Fruit fly (Drosophila melanogaster): ENCODE measurements around the gene CG18749.
A peak's percentile ranks its signal among the peaks of the same experiment; 100 is the strongest.

The CG18749 gene

DNA sequence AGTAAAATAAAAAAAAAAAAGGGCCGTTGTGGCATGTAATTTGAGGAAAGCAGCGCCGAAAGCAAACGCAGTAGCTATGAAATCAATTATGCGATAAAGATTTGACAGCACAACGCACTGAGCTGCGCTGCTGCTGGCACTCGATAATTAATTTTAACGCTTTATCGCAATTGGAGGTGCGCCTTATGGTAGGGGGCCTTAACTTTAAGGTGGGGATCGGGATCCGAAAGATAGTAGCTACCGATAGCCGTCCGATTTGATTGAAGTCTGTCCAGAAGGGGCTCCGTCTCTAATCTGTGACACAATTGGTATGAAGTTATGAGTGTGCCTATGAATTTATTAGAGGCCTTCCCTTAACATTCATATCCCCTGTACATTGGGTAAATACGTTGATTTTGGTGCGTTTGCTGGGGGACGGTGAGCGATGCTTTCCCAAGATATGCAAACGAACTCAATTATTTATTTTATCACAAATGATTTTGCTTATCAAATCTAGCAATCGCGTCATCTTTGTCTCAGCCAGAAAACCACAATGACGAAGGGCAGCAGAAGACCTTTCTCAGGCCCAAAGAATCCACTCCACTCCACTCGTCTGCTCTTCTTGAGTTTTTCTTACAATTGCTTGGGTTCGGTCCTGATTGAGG is 35.4 kb upstream of the CG18749 start:
- TF ChIP-seq CG6792 (GFP tag; optimal IDR thresholded peaks at IDR 0.05) (no peak), vri (GFP tag; optimal IDR thresholded peaks at IDR 0.05) (peak; percentile 95), CG16779 (tag; optimal IDR thresholded peaks at IDR 0.05) (no peak)

DNA sequence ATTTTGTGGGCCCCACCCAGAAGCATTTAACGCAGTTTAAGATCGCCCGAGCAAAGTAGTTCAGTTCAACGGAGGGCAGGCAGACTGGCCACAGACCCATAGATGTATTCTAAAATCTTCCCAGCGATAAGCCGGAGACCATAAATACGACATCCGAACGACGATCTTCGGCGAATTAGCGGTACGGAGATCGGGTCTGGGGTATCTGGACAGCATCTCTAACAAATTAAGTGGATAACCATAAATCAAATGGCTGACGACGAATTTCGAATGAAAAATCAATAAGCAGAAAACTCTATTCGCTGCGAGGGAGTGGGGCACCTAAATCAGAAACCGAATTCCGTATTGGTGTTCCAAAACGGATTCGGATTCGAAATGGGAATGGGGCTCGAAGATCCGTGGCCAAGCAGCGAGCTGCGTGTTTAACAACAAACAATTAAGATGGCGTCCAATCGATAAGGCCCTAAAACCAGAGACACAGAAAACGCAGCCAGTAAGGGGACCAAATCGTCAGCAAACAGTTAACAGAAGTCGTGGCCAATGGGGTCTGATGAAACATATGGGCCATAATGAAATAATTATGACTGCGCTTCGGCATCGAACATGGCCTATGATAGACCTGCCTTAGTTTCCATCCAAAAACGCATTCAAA is 32.9 kb upstream of the CG18749 start:
- TF ChIP-seq CG10669 (GFP tag; optimal IDR thresholded peaks at IDR 0.05) (no peak), ss (GFP tag; optimal IDR thresholded peaks at IDR 0.05) (no peak), net (GFP tag; optimal IDR thresholded peaks at IDR 0.05) (no peak), svp (GFP tag) (peak; percentile 22), CG32006 (GFP tag; optimal IDR thresholded peaks at IDR 0.05) (no peak)

DNA sequence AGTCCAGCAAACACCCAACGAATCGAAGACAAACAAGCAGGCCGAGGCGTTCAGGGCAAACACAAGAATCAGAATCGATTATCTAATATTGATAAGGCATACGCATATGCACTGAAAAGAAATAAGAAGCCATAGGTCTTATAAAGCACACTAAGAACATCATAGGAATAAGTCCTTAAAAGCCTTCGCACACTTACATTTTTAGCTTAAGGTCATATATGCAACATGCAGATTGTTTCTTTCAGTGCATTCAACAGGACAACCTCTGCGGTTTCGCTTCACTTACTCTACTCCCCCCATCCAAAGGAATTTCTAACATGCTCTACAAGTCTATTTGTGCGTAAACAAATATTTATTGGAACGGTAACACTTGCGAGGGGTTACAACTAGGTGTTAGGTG is 31.3 kb upstream of the CG18749 start:
- no peak for TF ChIP-seq Sox14 (GFP tag; optimal IDR thresholded peaks at IDR 0.05)
- peak; percentile 81 for TF ChIP-seq fkh (GFP tag; optimal IDR thresholded peaks at IDR 0.05)
- TF ChIP-seq CG6854 (GFP tag; optimal IDR thresholded peaks at IDR 0.05): no peak

DNA sequence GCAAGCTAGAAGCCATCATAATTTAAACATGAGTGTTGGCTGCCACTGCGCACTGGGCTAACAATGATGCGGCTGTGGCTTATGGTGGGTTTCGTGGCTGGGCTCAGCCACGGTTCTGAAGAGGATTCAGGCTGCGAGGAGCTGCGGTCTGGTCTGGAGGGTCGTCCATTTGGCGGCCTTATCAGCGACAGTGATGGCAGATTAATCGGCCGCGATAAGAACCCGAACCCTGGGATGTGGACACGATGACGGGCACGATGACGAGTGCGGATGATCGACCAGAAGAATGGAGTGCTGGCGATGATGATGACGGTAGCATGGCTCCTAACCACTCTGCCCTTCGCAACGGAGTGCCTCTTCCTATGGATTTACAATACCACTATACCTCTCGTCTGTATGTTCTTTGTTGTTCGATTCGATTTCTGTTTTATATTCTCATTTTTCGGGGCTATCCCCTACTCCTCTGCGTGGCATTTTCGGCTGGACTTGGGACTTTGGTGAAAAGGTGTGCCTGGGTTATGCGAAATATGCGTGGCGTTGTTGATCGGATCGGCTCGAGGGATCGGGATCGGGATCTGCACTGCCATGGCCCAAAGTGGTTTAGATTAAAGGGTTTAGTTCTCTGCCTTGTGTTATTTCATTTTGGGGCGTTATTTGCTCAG is 28.2 kb upstream of the CG18749 start:
- TF ChIP-seq Met (GFP tag; optimal IDR thresholded peaks at IDR 0.05) (no peak), svp (GFP tag) (peak; percentile 55)

DNA sequence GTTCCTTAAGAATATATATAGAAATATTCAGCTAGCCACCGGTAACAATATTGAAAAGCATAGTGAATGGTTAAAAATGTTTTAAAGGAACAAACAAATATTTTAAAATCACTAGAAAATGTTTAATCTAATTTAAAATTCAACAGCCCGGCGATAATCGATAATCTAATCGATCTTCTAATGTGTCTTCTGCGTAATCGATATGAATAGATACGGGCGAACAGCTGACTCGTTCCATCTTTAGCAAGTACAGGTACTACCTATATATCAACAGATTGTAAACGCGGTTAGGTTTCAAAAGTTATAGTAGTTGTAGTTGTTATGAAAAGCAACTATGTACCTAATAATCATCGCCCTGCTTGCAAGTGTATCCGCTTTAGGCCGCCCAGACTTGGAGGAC is 26.1 kb upstream of the CG18749 start, which contains the start of gene CG7800:
CG7800 (plus strand) TSS at position 231 of the 400 bp plus-strand sequence.
- TF ChIP-seq CG6808 (GFP tag; optimal IDR thresholded peaks at IDR 0.05) (no peak), vri (GFP tag; optimal IDR thresholded peaks at IDR 0.05) (no peak), CG8319 (GFP tag; optimal IDR thresholded peaks at IDR 0.05) (no peak), Sox15 (GFP tag; optimal IDR thresholded peaks at IDR 0.05) (no peak), OdsH (GFP tag; optimal IDR thresholded peaks at IDR 0.05) (no peak), CG10631 (GFP tag; optimal IDR thresholded peaks at IDR 0.05) (no peak), CG10669 (GFP tag; optimal IDR thresholded peaks at IDR 0.05) (no peak)

DNA sequence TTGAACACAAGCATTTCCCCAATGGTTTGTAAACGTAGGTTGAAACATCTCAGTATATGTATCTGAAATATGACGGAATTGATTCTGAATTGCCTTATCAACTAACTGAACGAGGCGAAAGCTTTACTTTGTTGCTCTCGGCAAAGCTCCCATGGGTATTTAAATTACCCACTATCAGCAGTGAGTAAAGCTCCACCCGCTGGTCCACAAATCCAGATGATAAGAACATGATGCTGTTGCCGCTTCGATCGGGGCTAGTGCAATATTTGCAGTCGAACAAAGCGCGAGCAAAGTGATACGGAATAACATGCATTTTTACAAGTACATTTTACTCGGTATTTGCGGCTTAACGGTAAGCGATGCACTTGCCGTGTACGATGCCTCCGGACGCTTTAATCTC is 24.0 kb upstream of the CG18749 start, which contains the start of gene CG18249:
CG18249 (plus strand) TSS at position 256 of the 400 bp plus-strand sequence.
- TF ChIP-seq dsx (GFP tag; optimal IDR thresholded peaks at IDR 0.05; ENCODE audit: poor library complexity, severe bottlenecking): peak; percentile 51
- TF ChIP-seq Hr39 (GFP tag; optimal IDR thresholded peaks at IDR 0.05): no peak
- TF ChIP-seq Eip75B (GFP tag; optimal IDR thresholded peaks at IDR 0.05): no peak
- peak; percentile 28 for TF ChIP-seq Eip78C (GFP tag)
- no peak for TF ChIP-seq CG3032 (tag; optimal IDR thresholded peaks at IDR 0.05)
- TF ChIP-seq svp (GFP tag): peak; percentile 68

DNA sequence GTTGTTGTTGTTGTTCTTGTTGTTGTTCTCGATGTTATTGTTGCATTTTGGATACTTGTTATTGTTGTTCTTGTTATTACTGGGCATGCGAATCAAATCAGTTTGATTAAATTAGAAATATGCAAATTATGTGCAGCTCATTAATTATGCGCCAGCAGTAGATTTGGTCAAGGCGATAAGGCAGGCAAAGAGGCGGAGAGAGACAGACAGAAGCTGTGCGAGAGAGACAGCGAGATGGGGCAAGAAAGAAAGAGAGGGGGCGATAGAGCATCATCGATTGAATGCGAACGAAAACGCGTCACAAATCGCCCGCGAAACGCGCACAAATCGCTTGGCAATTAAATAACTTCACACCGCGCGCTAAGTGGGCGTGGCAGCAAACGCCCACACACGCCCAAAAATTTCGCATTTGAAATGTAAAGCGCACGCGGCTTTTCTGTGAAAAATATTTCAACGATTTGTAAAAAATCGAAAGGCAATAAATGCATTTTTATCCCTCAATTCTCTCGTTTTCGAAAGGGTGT is 20.7 kb upstream of the CG18749 start:
- TF ChIP-seq achi (GFP tag; optimal IDR thresholded peaks at IDR 0.05): no peak
- no peak for TF ChIP-seq CG10669 (GFP tag; optimal IDR thresholded peaks at IDR 0.05)
- TF ChIP-seq svp (GFP tag): no peak
- TF ChIP-seq CG15336 (GFP tag; IDR thresholded peaks at IDR 0.05): no peak
- no peak for TF ChIP-seq Ets21C (GFP tag; optimal IDR thresholded peaks at IDR 0.05)
- no peak for TF ChIP-seq net (GFP tag; optimal IDR thresholded peaks at IDR 0.05)
- no peak for TF ChIP-seq cyc (GFP tag; optimal IDR thresholded peaks at IDR 0.05)
- TF ChIP-seq CG6276 (GFP tag; optimal IDR thresholded peaks at IDR 0.05): no peak
- no peak for TF ChIP-seq CG3919 (GFP tag; optimal IDR thresholded peaks at IDR 0.05)
- no peak for TF ChIP-seq Hr39 (GFP tag; optimal IDR thresholded peaks at IDR 0.05)
- no peak for TF ChIP-seq CG32006 (GFP tag; optimal IDR thresholded peaks at IDR 0.05)
- no peak for TF ChIP-seq fd85E (GFP tag; optimal IDR thresholded peaks at IDR 0.05)
- TF ChIP-seq CG6854 (GFP tag; optimal IDR thresholded peaks at IDR 0.05): no peak
- TF ChIP-seq Gug (GFP tag; IDR thresholded peaks at IDR 0.05): no peak
- no peak for TF ChIP-seq acj6 (GFP tag; optimal IDR thresholded peaks at IDR 0.05)
- no peak for TF ChIP-seq CG34406 (GFP tag; optimal IDR thresholded peaks at IDR 0.05)
- no peak for TF ChIP-seq Eip75B (GFP tag; optimal IDR thresholded peaks at IDR 0.05)
